Worm (Caenorhabditis elegans): ENCODE data around the gene srd-43.

srd-43 gene

ce11 chrX:13306869-13307446 is 1.3 kb upstream of the srd-43 start (continued):
- TF ChIP-seq daf-8 (GFP tag; IDR thresholded peaks at IDR 0.05) (peak; percentile 82; the same call in 1 of the 2 replicates), nhr-10 (tag; optimal IDR thresholded peaks at IDR 0.05) (no peak), nhr-77 (tag; optimal IDR thresholded peaks at IDR 0.05) (peak; percentile 71), lin-29 (GFP tag; IDR thresholded peaks at IDR 0.05) (peak; percentile 83), ztf-11 (tag; optimal IDR thresholded peaks at IDR 0.05) (no peak), pqm-1 (tag; optimal IDR thresholded peaks at IDR 0.05) (no peak), mxl-3 (GFP tag; optimal IDR thresholded peaks at IDR 0.05) (peak; percentile 72), zfp-2 (tag; optimal IDR thresholded peaks at IDR 0.05) (peak; percentile 69), ces-1 (GFP tag; optimal IDR thresholded peaks at IDR 0.05) (peak; percentile 23), ceh-28 (tag; optimal IDR thresholded peaks at IDR 0.05) (no peak), hlh-11 (tag; optimal IDR thresholded peaks at IDR 0.05) (no peak), F44E2.7 (GFP tag; IDR thresholded peaks at IDR 0.05) (peak; percentile 94), madf-5 (GFP tag; IDR thresholded peaks at IDR 0.05) (peak; percentile 87 to 97), F26F4.8 (GFP tag; conservative IDR thresholded peaks at IDR 0.05) (peak; percentile 80), vab-7 (GFP tag; IDR thresholded peaks at IDR 0.05) (peak; percentile 98), zip-11 (GFP tag; IDR thresholded peaks at IDR 0.05) (peak; percentile 65; the same call in 1 of the 2 replicates), unc-62 (GFP tag; optimal IDR thresholded peaks at IDR 0.05 in 1 of 2) (peak in 1 of 2 experiments; percentile 96), unc-62 (tag; optimal IDR thresholded peaks at IDR 0.05) (no peak), mep-1 (tag; optimal IDR thresholded peaks at IDR 0.05) (no peak), daf-12 (tag; optimal IDR thresholded peaks at IDR 0.05) (no peak), snpc-1.2 (GFP tag; IDR thresholded peaks at IDR 0.05) (peak; percentile 92), ceh-62 (tag; optimal IDR thresholded peaks at IDR 0.05) (no peak), lin-39 (tag; optimal IDR thresholded peaks at IDR 0.05) (no peak), D1046.2 (GFP tag; IDR thresholded peaks at IDR 0.05) (peak; percentile 91), jun-1 (tag; optimal IDR thresholded peaks at IDR 0.05) (peak; percentile 43), ztf-7 (tag; optimal IDR thresholded peaks at IDR 0.05) (peak; percentile 88), lir-3 (tag; optimal IDR thresholded peaks at IDR 0.05) (peak; percentile 89), T26A8.4 (GFP tag; IDR thresholded peaks at IDR 0.05) (no peak), skn-1 (tag; optimal IDR thresholded peaks at IDR 0.05) (no peak), spr-3 (GFP tag; optimal IDR thresholded peaks at IDR 0.05) (peak; percentile 83), aly-2 (tag; optimal IDR thresholded peaks at IDR 0.05) (no peak), nhr-76 (tag; optimal IDR thresholded peaks at IDR 0.05) (no peak), hmg-1.1 (GFP tag; IDR thresholded peaks at IDR 0.05) (peak; percentile 98), T20F7.1 (GFP tag; optimal IDR thresholded peaks at IDR 0.05) (peak; percentile 81), dpl-1 (GFP tag; optimal IDR thresholded peaks at IDR 0.05) (peak; percentile 57), ceh-44 (GFP tag; IDR thresholded peaks at IDR 0.05) (peak; percentile 87), ceh-20 (GFP tag; IDR thresholded peaks at IDR 0.05) (peak; percentile 85), nhr-41 (GFP tag; IDR thresholded peaks at IDR 0.05) (peak; percentile 90), lin-1 (GFP tag; IDR thresholded peaks at IDR 0.05) (peak; percentile 89), unc-130 (GFP tag; optimal IDR thresholded peaks at IDR 0.05) (peak; percentile 81), Y48G9A.11 (GFP tag; IDR thresholded peaks at IDR 0.05) (peak; percentile 73), dmd-6 (GFP tag; IDR thresholded peaks at IDR 0.05) (peak; percentile 76), Y5F2A.4 (GFP tag; optimal IDR thresholded peaks at IDR 0.05) (peak; percentile 81), mdt-29 (GFP tag; IDR thresholded peaks at IDR 0.05) (peak; percentile 90), dmd-9 (GFP tag; IDR thresholded peaks at IDR 0.05) (peak; percentile 72; the same call in 1 of the 2 replicates), lin-38 (GFP tag; IDR thresholded peaks at IDR 0.05) (no peak), dmd-8 (GFP tag; IDR thresholded peaks at IDR 0.05) (peak; percentile 97), R02D3.7 (tag; optimal IDR thresholded peaks at IDR 0.05) (no peak), ctbp-1 (GFP tag; IDR thresholded peaks at IDR 0.05) (peak; percentile 93), snpc-4 (tag; optimal IDR thresholded peaks at IDR 0.05) (no peak), Y75B8A.6 (GFP tag; IDR thresholded peaks at IDR 0.05) (peak; percentile 96), sdz-12 (GFP tag; optimal IDR thresholded peaks at IDR 0.05) (peak; percentile 90)
